Worm (Caenorhabditis elegans): ENCODE results near the gene nspg-3.
A peak's percentile ranks its signal among the peaks of the same experiment; 100 is the strongest.

nspg-3 gene

DNA sequence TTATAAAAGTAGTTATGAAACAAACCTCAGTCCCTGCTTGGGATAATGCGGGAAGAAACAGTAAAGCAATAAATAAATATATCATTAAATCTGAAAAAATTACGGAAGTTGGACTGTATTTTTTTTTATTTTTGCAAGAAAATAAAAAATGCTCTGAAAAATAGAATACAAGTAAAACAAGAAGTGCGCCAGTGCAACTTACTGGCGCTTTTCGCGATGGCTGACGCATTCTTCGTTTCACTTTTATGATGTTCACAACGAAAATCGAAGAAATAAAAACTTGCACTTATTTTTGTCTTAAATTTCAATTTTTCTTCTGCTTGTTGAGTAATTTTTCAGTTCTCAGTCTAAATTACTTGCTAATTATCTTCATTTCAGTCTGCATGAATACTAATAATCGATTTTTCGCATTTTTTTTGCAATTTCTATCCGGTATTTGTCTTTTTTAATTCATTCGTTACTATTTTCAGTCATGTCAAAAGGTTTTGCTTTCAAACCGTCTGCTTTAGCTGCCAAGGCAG is 43.9 kb upstream of the nspg-3 start, which contains the start of the genes R12C12.6 and ran-5 (continued):
- TF ChIP-seq snpc-4 (tag; optimal IDR thresholded peaks at IDR 0.05) (peak; percentile 53), sem-4 (tag; optimal IDR thresholded peaks at IDR 0.05) (peak; percentile 70), nhr-10 (tag; optimal IDR thresholded peaks at IDR 0.05) (peak; percentile 50), ztf-11 (tag; optimal IDR thresholded peaks at IDR 0.05) (no peak), ceh-82 (tag; optimal IDR thresholded peaks at IDR 0.05) (no peak), aly-2 (tag; optimal IDR thresholded peaks at IDR 0.05) (no peak), unc-55 (GFP tag; optimal IDR thresholded peaks at IDR 0.05) (peak; percentile 89), egl-27 (tag; optimal IDR thresholded peaks at IDR 0.05) (peak; percentile 71), lin-39 (tag; optimal IDR thresholded peaks at IDR 0.05) (no peak), mab-5 (tag; optimal IDR thresholded peaks at IDR 0.05) (peak; percentile 83), ceh-16 (tag; optimal IDR thresholded peaks at IDR 0.05) (peak; percentile 70), nhr-6 (tag; optimal IDR thresholded peaks at IDR 0.05) (peak; percentile 76), F13H6.1 (tag; optimal IDR thresholded peaks at IDR 0.05) (peak; percentile 83), nhr-11 (tag; optimal IDR thresholded peaks at IDR 0.05) (no peak), mbf-1 (tag; optimal IDR thresholded peaks at IDR 0.05) (no peak), nhr-77 (tag; optimal IDR thresholded peaks at IDR 0.05) (no peak), ZK546.5 (tag; optimal IDR thresholded peaks at IDR 0.05) (no peak), gmeb-1 (tag; optimal IDR thresholded peaks at IDR 0.05) (peak; percentile 89), peb-1 (tag; optimal IDR thresholded peaks at IDR 0.05) (no peak), crh-2 (tag; optimal IDR thresholded peaks at IDR 0.05) (peak; percentile 84), lsy-2 (tag; optimal IDR thresholded peaks at IDR 0.05) (peak; percentile 87 to 93), nhr-21 (tag; optimal IDR thresholded peaks at IDR 0.05) (peak; percentile 74), blmp-1 (tag; optimal IDR thresholded peaks at IDR 0.05; ENCODE audit: insufficient read depth) (peak; percentile 27), alr-1 (tag; optimal IDR thresholded peaks at IDR 0.05) (no peak), elt-1 (tag; optimal IDR thresholded peaks at IDR 0.05) (no peak)

DNA sequence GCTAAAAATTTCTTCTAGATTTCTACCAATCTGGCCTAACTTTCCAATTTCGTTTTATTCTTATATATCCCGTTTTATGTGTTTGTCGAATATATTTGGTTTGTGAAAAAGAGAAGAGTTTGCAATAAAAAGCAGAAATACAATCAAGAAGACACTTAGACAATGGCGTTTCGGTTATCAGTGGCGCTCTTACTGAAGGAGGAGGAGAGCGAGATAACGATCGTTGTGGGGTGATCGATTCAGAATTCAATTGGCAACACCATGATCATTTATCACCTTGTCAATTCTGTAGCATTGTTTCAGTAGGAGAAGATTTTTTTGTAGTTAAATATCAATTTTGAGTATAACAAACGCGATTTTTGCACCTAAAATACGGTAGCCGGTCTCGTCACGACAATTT is 42.0 kb upstream of the nspg-3 start:
- TF ChIP-seq nhr-6 (tag; optimal IDR thresholded peaks at IDR 0.05) (no peak), Y55F3AM.14 (GFP tag; optimal IDR thresholded peaks at IDR 0.05) (no peak), gmeb-1 (tag; optimal IDR thresholded peaks at IDR 0.05) (peak; percentile 3), sem-4 (tag; optimal IDR thresholded peaks at IDR 0.05) (no peak), mab-5 (tag; optimal IDR thresholded peaks at IDR 0.05) (no peak), egl-27 (tag; optimal IDR thresholded peaks at IDR 0.05) (no peak), sma-3 (GFP tag; optimal IDR thresholded peaks at IDR 0.05) (peak; percentile 3), nhr-129 (tag; optimal IDR thresholded peaks at IDR 0.05) (no peak), nhr-237 (tag; optimal IDR thresholded peaks at IDR 0.05) (no peak), lsy-2 (tag; optimal IDR thresholded peaks at IDR 0.05) (no peak), mbf-1 (tag; optimal IDR thresholded peaks at IDR 0.05) (no peak), ceh-16 (tag; optimal IDR thresholded peaks at IDR 0.05) (no peak), sma-9 (GFP tag; optimal IDR thresholded peaks at IDR 0.05) (peak; percentile 59), sma-9 (tag; optimal IDR thresholded peaks at IDR 0.05) (no peak), aly-2 (tag; optimal IDR thresholded peaks at IDR 0.05) (no peak), nhr-77 (tag; optimal IDR thresholded peaks at IDR 0.05) (no peak), fos-1 (tag; optimal IDR thresholded peaks at IDR 0.05) (peak; percentile 57), unc-55 (GFP tag; optimal IDR thresholded peaks at IDR 0.05) (no peak), peb-1 (tag; optimal IDR thresholded peaks at IDR 0.05) (no peak), ztf-1 (GFP tag; conservative IDR thresholded peaks at IDR 0.05) (no peak), ztf-11 (tag; optimal IDR thresholded peaks at IDR 0.05) (no peak), dmd-4 (tag; optimal IDR thresholded peaks at IDR 0.05) (no peak), nhr-11 (tag; optimal IDR thresholded peaks at IDR 0.05) (no peak), zag-1 (tag; optimal IDR thresholded peaks at IDR 0.05) (no peak), nhr-23 (tag; optimal IDR thresholded peaks at IDR 0.05) (no peak), crh-2 (tag; optimal IDR thresholded peaks at IDR 0.05) (peak; percentile 54), lin-39 (tag; optimal IDR thresholded peaks at IDR 0.05) (no peak)

DNA sequence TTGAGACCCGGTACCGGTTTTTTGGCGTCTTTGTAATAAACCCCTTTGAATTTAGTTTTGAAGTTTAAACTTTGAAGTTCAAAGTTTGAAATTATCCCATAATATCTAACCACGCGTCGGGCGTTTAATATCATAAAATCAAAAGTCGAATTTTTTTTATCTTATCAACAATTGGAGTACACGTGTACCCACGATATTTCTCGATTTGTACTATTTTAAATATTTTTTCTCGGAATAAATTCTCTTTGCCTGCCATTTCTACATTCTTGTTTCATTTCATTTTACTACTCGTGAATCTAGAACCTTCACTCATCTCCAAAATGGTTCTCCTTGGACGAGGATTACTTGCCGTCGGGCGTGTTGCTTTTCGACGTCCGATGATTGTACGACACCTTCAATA is 41.4 kb upstream of the nspg-3 start, which contains the start of gene gldc-1:
TSS of gene gldc-1 (plus strand) at position 301 of the 400 bp plus-strand sequence.
- TF ChIP-seq ama-1 (optimal IDR thresholded peaks at IDR 0.05) (no peak), crh-2 (tag; optimal IDR thresholded peaks at IDR 0.05) (peak; percentile 11), skn-1 (tag; optimal IDR thresholded peaks at IDR 0.05) (no peak), nhr-237 (tag; optimal IDR thresholded peaks at IDR 0.05) (no peak), elt-1 (tag; optimal IDR thresholded peaks at IDR 0.05) (no peak), zag-1 (tag; optimal IDR thresholded peaks at IDR 0.05) (no peak), lin-39 (tag; optimal IDR thresholded peaks at IDR 0.05) (no peak), fos-1 (tag; optimal IDR thresholded peaks at IDR 0.05) (peak; percentile 33), sma-9 (GFP tag; optimal IDR thresholded peaks at IDR 0.05) (peak; percentile 51), sma-9 (tag; optimal IDR thresholded peaks at IDR 0.05) (no peak), mbf-1 (tag; optimal IDR thresholded peaks at IDR 0.05) (no peak), ztf-1 (GFP tag; conservative IDR thresholded peaks at IDR 0.05) (no peak), snpc-4 (tag; optimal IDR thresholded peaks at IDR 0.05) (no peak), nhr-25 (tag; optimal IDR thresholded peaks at IDR 0.05) (no peak)
